Worm (Caenorhabditis elegans): Measurements from ENCODE around the gene srv-16.

- TF ChIP-seq lin-13 (GFP tag; optimal IDR thresholded peaks at IDR 0.05): no peak
- no peak for TF ChIP-seq fos-1 (tag; optimal IDR thresholded peaks at IDR 0.05)
- no peak for TF ChIP-seq nhr-12 (tag; optimal IDR thresholded peaks at IDR 0.05)
- no peak for TF ChIP-seq ceh-82 (tag; optimal IDR thresholded peaks at IDR 0.05)
- TF ChIP-seq ztf-11 (tag; optimal IDR thresholded peaks at IDR 0.05): no peak
- no peak for TF ChIP-seq ztf-1 (GFP tag; conservative IDR thresholded peaks at IDR 0.05)
- TF ChIP-seq snpc-4 (tag; optimal IDR thresholded peaks at IDR 0.05): no peak
- TF ChIP-seq ama-1 (optimal IDR thresholded peaks at IDR 0.05): no peak
Observed at ce11 chrIV:15955349-15955748, 21.6 kb upstream of the srv-16 start.
